Worm (Caenorhabditis elegans): ENCODE measurements around the gene C28D4.5.

DNA sequence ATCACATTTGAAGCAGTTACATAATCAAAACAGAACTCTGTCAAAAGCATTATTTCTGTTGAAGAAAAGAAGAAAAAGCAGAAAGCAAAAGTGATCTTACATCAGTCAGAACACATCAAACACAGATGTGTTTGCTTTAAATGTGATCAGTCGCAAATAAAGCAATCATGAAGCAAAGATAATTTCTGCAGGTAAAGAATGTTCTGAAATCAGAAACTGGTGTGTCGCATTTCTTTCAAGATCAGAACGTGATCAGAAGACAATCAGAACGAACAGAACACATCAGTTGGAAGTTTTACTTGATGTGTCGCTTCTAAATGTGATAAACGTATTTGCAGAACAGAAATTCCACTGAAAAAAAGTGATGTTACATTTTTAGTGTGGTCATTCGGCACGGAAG, 47.6 kb downstream of the C28D4.5 start:
- TF ChIP-seq ama-1 (optimal IDR thresholded peaks at IDR 0.05) (no peak), scrt-1 (GFP tag; IDR thresholded peaks at IDR 0.05) (no peak), ets-7 (tag; optimal IDR thresholded peaks at IDR 0.05) (no peak), B0310.2 (tag; optimal IDR thresholded peaks at IDR 0.05) (no peak), F13C5.2 (tag; optimal IDR thresholded peaks at IDR 0.05) (no peak), hnd-1 (tag; optimal IDR thresholded peaks at IDR 0.05) (no peak), flt-1 (GFP tag; IDR thresholded peaks at IDR 0.05) (no peak), hmg-4 (GFP tag; optimal IDR thresholded peaks at IDR 0.05) (no peak), aly-1 (tag; optimal IDR thresholded peaks at IDR 0.05) (no peak), tbx-37 (GFP tag; conservative IDR thresholded peaks at IDR 0.05) (no peak), ceh-36 (tag; optimal IDR thresholded peaks at IDR 0.05) (no peak), hmbx-1 (tag; optimal IDR thresholded peaks at IDR 0.05) (no peak)
